Fruit fly (Drosophila melanogaster): ENCODE measurements around the gene fusl.

DNA sequence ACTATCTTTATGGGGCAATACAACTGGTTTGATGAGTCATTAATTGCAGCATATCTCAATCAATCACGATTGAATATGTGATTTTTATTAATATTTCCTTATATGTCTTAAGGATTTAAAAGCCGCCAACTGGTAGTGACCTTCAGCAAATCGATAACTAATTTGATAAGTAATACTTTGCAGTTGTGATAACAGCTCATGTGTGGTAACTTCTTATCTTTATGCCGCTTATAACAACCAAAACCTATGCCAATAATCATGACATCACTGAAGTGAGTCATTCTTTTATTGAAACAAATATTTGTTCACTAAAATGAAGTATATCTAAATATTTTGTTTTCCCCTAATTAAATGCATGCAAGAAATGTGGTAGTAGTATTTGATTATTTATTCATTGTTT lies 52.0 kb downstream of the fusl start:
- TF ChIP-seq CG8478 (optimal IDR thresholded peaks at IDR 0.05) (no peak), usp (GFP tag; optimal IDR thresholded peaks at IDR 0.05) (no peak), Dll (optimal IDR thresholded peaks at IDR 0.05) (no peak), pan (optimal IDR thresholded peaks at IDR 0.05) (no peak)

Measured in whole organism.